Worm (Caenorhabditis elegans): ENCODE results near the gene dnj-22.

Gene dnj-22

ce11 chrV:8462074-8462473 is at the start of gene dnj-22, which contains the start of gene natc-1:
TSS of gene dnj-22 (minus strand) at chrV:8462120.
TSS of gene natc-1 (plus strand) at chrV:8462359.
- TF ChIP-seq nhr-6 (tag; optimal IDR thresholded peaks at IDR 0.05) (peak; percentile 72), sem-4 (tag; optimal IDR thresholded peaks at IDR 0.05) (peak; percentile 86), sma-3 (GFP tag; optimal IDR thresholded peaks at IDR 0.05) (peak; percentile 77), gmeb-1 (tag; optimal IDR thresholded peaks at IDR 0.05) (peak; percentile 86), snpc-4 (tag; optimal IDR thresholded peaks at IDR 0.05) (peak; percentile 88), ztf-4 (tag; optimal IDR thresholded peaks at IDR 0.05) (peak; percentile 42), nhr-129 (tag; optimal IDR thresholded peaks at IDR 0.05) (peak; percentile 85), F13H6.1 (tag; optimal IDR thresholded peaks at IDR 0.05) (peak; percentile 46), nhr-23 (tag; optimal IDR thresholded peaks at IDR 0.05) (no peak), R02D3.7 (tag; optimal IDR thresholded peaks at IDR 0.05) (peak; percentile 76), nhr-25 (tag; optimal IDR thresholded peaks at IDR 0.05) (peak; percentile 76), skn-1 (tag; optimal IDR thresholded peaks at IDR 0.05) (peak; percentile 63), crh-2 (tag; optimal IDR thresholded peaks at IDR 0.05) (peak; percentile 92), ceh-16 (tag; optimal IDR thresholded peaks at IDR 0.05) (no peak), nhr-21 (tag; optimal IDR thresholded peaks at IDR 0.05) (peak; percentile 61), mdl-1 (tag; optimal IDR thresholded peaks at IDR 0.05) (peak in 1 of 2 experiments; percentile 34), lin-13 (GFP tag; optimal IDR thresholded peaks at IDR 0.05) (peak; percentile 83), blmp-1 (tag; optimal IDR thresholded peaks at IDR 0.05; ENCODE audit: insufficient read depth) (peak; percentile 19), sma-9 (GFP tag; optimal IDR thresholded peaks at IDR 0.05) (peak; percentile 91), sma-9 (tag; optimal IDR thresholded peaks at IDR 0.05) (no peak), mab-5 (tag; optimal IDR thresholded peaks at IDR 0.05) (peak; percentile 84), lsy-2 (tag; optimal IDR thresholded peaks at IDR 0.05) (peak; percentile 50 to 90), egl-27 (tag; optimal IDR thresholded peaks at IDR 0.05) (no peak), peb-1 (tag; optimal IDR thresholded peaks at IDR 0.05) (no peak), lin-11 (tag; optimal IDR thresholded peaks at IDR 0.05) (no peak), nhr-10 (tag; optimal IDR thresholded peaks at IDR 0.05) (peak; percentile 12), fos-1 (tag; optimal IDR thresholded peaks at IDR 0.05) (peak; percentile 47), unc-55 (GFP tag; optimal IDR thresholded peaks at IDR 0.05) (peak; percentile 96), C34F6.9 (tag; optimal IDR thresholded peaks at IDR 0.05) (peak; percentile 98), ceh-82 (tag; optimal IDR thresholded peaks at IDR 0.05) (no peak)

ce11 chrV:8507324-8507723 is 45.4 kb upstream of the dnj-22 start, which contains the start of gene ZK994.6:
TSS of gene ZK994.6 (minus strand) at chrV:8507424.
- TF ChIP-seq lin-39 (tag; optimal IDR thresholded peaks at IDR 0.05) (no peak), ztf-4 (tag; optimal IDR thresholded peaks at IDR 0.05) (no peak), C34F6.9 (tag; optimal IDR thresholded peaks at IDR 0.05) (no peak), sma-9 (GFP tag; optimal IDR thresholded peaks at IDR 0.05) (no peak), sma-9 (tag; optimal IDR thresholded peaks at IDR 0.05) (no peak), nhr-21 (tag; optimal IDR thresholded peaks at IDR 0.05) (no peak), nhr-12 (tag; optimal IDR thresholded peaks at IDR 0.05) (no peak), mdl-1 (tag; optimal IDR thresholded peaks at IDR 0.05) (no peak), elt-3 (tag; optimal IDR thresholded peaks at IDR 0.05) (no peak), gmeb-1 (tag; optimal IDR thresholded peaks at IDR 0.05) (no peak), unc-55 (GFP tag; optimal IDR thresholded peaks at IDR 0.05) (no peak), aly-2 (tag; optimal IDR thresholded peaks at IDR 0.05) (no peak), elt-1 (tag; optimal IDR thresholded peaks at IDR 0.05) (no peak), ztf-1 (GFP tag; conservative IDR thresholded peaks at IDR 0.05) (no peak), nhr-11 (tag; optimal IDR thresholded peaks at IDR 0.05) (no peak)

- TF ChIP-seq mab-5 (tag; optimal IDR thresholded peaks at IDR 0.05) (peak; percentile 88), peb-1 (tag; optimal IDR thresholded peaks at IDR 0.05) (peak; percentile 6), sem-4 (tag; optimal IDR thresholded peaks at IDR 0.05) (peak; percentile 87), gmeb-1 (tag; optimal IDR thresholded peaks at IDR 0.05) (peak; percentile 89), elt-3 (tag; optimal IDR thresholded peaks at IDR 0.05) (no peak), unc-62 (GFP tag; optimal IDR thresholded peaks at IDR 0.05) (peak; percentile 73), ztf-1 (GFP tag; conservative IDR thresholded peaks at IDR 0.05) (0 out of 2 replicates have a peak, but pooled peaks have one; percentile 82), skn-1 (tag; optimal IDR thresholded peaks at IDR 0.05) (peak; percentile 33), aly-2 (tag; optimal IDR thresholded peaks at IDR 0.05) (peak; percentile 60), nhr-6 (tag; optimal IDR thresholded peaks at IDR 0.05) (peak; percentile 76), lin-39 (tag; optimal IDR thresholded peaks at IDR 0.05) (peak; percentile 81), nhr-23 (tag; optimal IDR thresholded peaks at IDR 0.05) (no peak), alr-1 (tag; optimal IDR thresholded peaks at IDR 0.05) (no peak), ceh-16 (tag; optimal IDR thresholded peaks at IDR 0.05) (peak; percentile 65), lin-13 (GFP tag; optimal IDR thresholded peaks at IDR 0.05) (peak; percentile 87), C34F6.9 (tag; optimal IDR thresholded peaks at IDR 0.05) (peak; percentile 71), mdl-1 (tag; optimal IDR thresholded peaks at IDR 0.05) (peak; percentile 33 to 44), zag-1 (tag; optimal IDR thresholded peaks at IDR 0.05) (peak; percentile 81), mbf-1 (tag; optimal IDR thresholded peaks at IDR 0.05) (peak; percentile 14), nhr-25 (tag; optimal IDR thresholded peaks at IDR 0.05) (no peak), ztf-11 (tag; optimal IDR thresholded peaks at IDR 0.05) (peak; percentile 45), nhr-21 (tag; optimal IDR thresholded peaks at IDR 0.05) (peak; percentile 91), blmp-1 (tag; optimal IDR thresholded peaks at IDR 0.05; ENCODE audit: insufficient read depth) (peak; percentile 39), dmd-4 (tag; optimal IDR thresholded peaks at IDR 0.05) (peak; percentile 37), sma-9 (GFP tag; optimal IDR thresholded peaks at IDR 0.05) (peak; percentile 99), sma-9 (tag; optimal IDR thresholded peaks at IDR 0.05) (no peak), nhr-77 (tag; optimal IDR thresholded peaks at IDR 0.05) (peak; percentile 31), snpc-4 (tag; optimal IDR thresholded peaks at IDR 0.05) (peak; percentile 100), crh-2 (tag; optimal IDR thresholded peaks at IDR 0.05) (peak; percentile 89), nhr-129 (tag; optimal IDR thresholded peaks at IDR 0.05) (peak; percentile 86), sma-3 (GFP tag; optimal IDR thresholded peaks at IDR 0.05) (peak; percentile 92), ztf-4 (tag; optimal IDR thresholded peaks at IDR 0.05) (peak; percentile 83), lin-11 (tag; optimal IDR thresholded peaks at IDR 0.05) (peak; percentile 84), elt-1 (tag; optimal IDR thresholded peaks at IDR 0.05) (no peak), lsy-2 (tag; optimal IDR thresholded peaks at IDR 0.05) (peak; percentile 87 to 88)
These were observed 38.4 kb upstream of the dnj-22 start for ce11 chrV:8500348-8500747.
